Worm (Caenorhabditis elegans): Measurements from ENCODE around the gene fipr-12.

DNA sequence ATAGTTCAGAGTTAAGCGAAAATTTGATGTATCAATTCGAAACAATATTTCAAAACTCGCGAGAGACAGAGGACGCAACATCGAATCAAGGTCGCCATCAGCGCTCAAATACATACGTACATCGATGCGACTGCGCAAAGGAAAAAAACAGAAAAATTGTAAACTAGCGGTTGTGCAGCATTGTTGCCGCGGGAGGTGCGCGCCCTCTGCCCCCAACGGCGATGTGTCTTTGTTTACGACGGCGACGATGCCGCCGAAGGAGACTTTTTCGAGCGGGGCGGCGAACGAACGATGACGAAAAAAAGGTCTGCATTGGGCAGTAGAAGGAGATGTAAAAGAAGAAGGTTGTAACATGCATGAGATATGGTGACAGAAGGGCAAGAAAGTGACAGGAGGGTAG is 19.8 kb downstream of the fipr-12 start:
- TF ChIP-seq lin-13 (GFP tag; optimal IDR thresholded peaks at IDR 0.05) = no peak
- no peak for TF ChIP-seq snpc-4 (tag; optimal IDR thresholded peaks at IDR 0.05)
- TF ChIP-seq ztf-11 (tag; optimal IDR thresholded peaks at IDR 0.05) = no peak
- TF ChIP-seq nhr-10 (tag; optimal IDR thresholded peaks at IDR 0.05) = no peak
- TF ChIP-seq elt-1 (tag; optimal IDR thresholded peaks at IDR 0.05) = no peak
- no peak for TF ChIP-seq zag-1 (tag; optimal IDR thresholded peaks at IDR 0.05)
- TF ChIP-seq sma-9 (GFP tag; optimal IDR thresholded peaks at IDR 0.05) = no peak
- no peak for TF ChIP-seq sma-9 (tag; optimal IDR thresholded peaks at IDR 0.05)
- TF ChIP-seq nhr-25 (tag; optimal IDR thresholded peaks at IDR 0.05) = no peak
- no peak for TF ChIP-seq sem-4 (tag; optimal IDR thresholded peaks at IDR 0.05)

All from whole organism, L2 larva.